Fruit fly (Drosophila melanogaster): ENCODE results near the gene ssp.

- TF ChIP-seq CTCF (optimal IDR thresholded peaks at IDR 0.05) (no peak), CG8478 (optimal IDR thresholded peaks at IDR 0.05) (no peak)
Measured at dm6 chr3L:12108515-12108914, 9.5 kb upstream of the ssp start.
